Worm (Caenorhabditis elegans): ENCODE results near the gene W09H1.1.

Gene W09H1.1

DNA sequence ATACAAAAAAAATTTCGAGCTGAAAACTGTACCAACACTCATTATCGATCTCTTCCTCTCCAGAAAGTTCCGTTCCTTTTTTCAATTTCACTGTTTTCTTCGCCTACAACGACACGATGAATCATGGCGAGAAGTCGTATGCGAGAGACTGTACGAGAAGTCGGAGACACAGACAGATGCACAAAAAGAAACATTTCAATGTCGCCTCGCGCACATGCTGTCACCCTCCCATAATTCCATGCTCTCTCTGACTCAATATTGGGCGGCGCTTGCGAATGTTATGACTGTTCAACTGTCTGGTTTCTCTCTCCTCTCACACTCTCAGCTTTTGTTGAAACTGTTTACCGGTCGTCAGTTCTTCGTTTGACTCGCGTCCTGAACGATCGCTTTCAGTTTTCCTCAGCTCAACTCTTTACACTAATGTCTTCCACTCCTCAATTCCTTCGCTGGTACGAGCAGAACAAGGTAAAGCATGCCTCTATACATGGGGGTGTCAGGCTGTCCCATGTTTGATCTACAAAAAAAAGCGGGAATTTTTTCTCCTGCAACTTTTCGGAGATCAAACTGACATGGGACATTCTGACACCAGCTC lies 15.4 kb upstream of the W09H1.1 start:
- TF ChIP-seq tra-4 (tag; optimal IDR thresholded peaks at IDR 0.05) (no peak), ceh-36 (tag; optimal IDR thresholded peaks at IDR 0.05) (no peak)

ce11 chrII:13195706-13196417 lies 14.5 kb upstream of the W09H1.1 start:
- no peak for TF ChIP-seq F13C5.2 (tag; optimal IDR thresholded peaks at IDR 0.05)
- TF ChIP-seq ceh-36 (tag; optimal IDR thresholded peaks at IDR 0.05), result no peak
- no peak for TF ChIP-seq hnd-1 (tag; optimal IDR thresholded peaks at IDR 0.05)
- TF ChIP-seq tbx-37 (GFP tag; conservative IDR thresholded peaks at IDR 0.05), result no peak
- TF ChIP-seq hmbx-1 (tag; optimal IDR thresholded peaks at IDR 0.05), result no peak
- no peak for TF ChIP-seq tbx-11 (GFP tag; IDR thresholded peaks at IDR 0.05)
- no peak for TF ChIP-seq ets-7 (tag; optimal IDR thresholded peaks at IDR 0.05)
- TF ChIP-seq B0310.2 (tag; optimal IDR thresholded peaks at IDR 0.05), result no peak
- no peak for TF ChIP-seq flt-1 (GFP tag; IDR thresholded peaks at IDR 0.05)

DNA sequence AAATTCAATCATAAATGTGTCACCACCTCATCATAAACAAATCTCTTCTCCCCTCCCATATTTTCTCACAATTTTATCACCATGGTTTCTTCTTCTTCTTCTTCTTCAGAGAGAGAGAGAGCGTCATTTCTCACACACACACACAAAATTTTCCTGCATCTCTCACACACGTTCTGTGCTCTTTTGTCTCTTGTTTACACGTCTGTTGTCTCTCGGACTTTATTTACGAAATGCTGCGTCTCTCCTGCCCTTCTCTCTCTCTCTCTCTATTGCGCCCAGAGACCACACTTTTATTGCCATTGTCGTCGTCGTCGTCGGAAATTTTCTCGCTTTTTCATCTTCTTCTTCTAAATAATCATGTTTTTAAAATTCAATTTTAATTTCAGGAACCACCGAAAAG lies 13.8 kb upstream of the W09H1.1 start, which contains the start of gene lec-1:
Gene lec-1 (plus strand): TSS at position 387 of the 400 bp plus-strand sequence.
- TF ChIP-seq ets-7 (tag; optimal IDR thresholded peaks at IDR 0.05) (no peak), hnd-1 (tag; optimal IDR thresholded peaks at IDR 0.05) (no peak)

- TF ChIP-seq tbx-11 (GFP tag; IDR thresholded peaks at IDR 0.05) (no peak), tbx-37 (GFP tag; conservative IDR thresholded peaks at IDR 0.05) (no peak), sea-1 (GFP tag; conservative IDR thresholded peaks at IDR 0.05) (no peak), hmg-4 (GFP tag; optimal IDR thresholded peaks at IDR 0.05) (no peak), F13C5.2 (tag; optimal IDR thresholded peaks at IDR 0.05) (no peak), hmbx-1 (tag; optimal IDR thresholded peaks at IDR 0.05) (no peak), ceh-13 (GFP tag; optimal IDR thresholded peaks at IDR 0.05) (no peak), pes-1 (GFP tag; IDR thresholded peaks at IDR 0.05) (no peak), hnd-1 (tag; optimal IDR thresholded peaks at IDR 0.05) (no peak), scrt-1 (GFP tag; IDR thresholded peaks at IDR 0.05) (no peak), ama-1 (optimal IDR thresholded peaks at IDR 0.05) (no peak), ets-7 (tag; optimal IDR thresholded peaks at IDR 0.05) (no peak), B0310.2 (tag; optimal IDR thresholded peaks at IDR 0.05) (no peak), flt-1 (GFP tag; IDR thresholded peaks at IDR 0.05) (no peak), tra-4 (tag; optimal IDR thresholded peaks at IDR 0.05) (no peak), aly-1 (tag; optimal IDR thresholded peaks at IDR 0.05) (no peak), ceh-36 (tag; optimal IDR thresholded peaks at IDR 0.05) (no peak)
Measured at ce11 chrII:13193563-13194103, 12.3 kb upstream of the W09H1.1 start.

ce11 chrII:13190412-13190811 lies 9.0 kb upstream of the W09H1.1 start:
- TF ChIP-seq ets-7 (tag; optimal IDR thresholded peaks at IDR 0.05), result no peak
- TF ChIP-seq pes-1 (GFP tag; IDR thresholded peaks at IDR 0.05), result no peak
- no peak for TF ChIP-seq ama-1 (optimal IDR thresholded peaks at IDR 0.05)
- no peak for TF ChIP-seq ceh-36 (tag; optimal IDR thresholded peaks at IDR 0.05)
- no peak for TF ChIP-seq tbx-37 (GFP tag; conservative IDR thresholded peaks at IDR 0.05)
- no peak for TF ChIP-seq F13C5.2 (tag; optimal IDR thresholded peaks at IDR 0.05)
- TF ChIP-seq hnd-1 (tag; optimal IDR thresholded peaks at IDR 0.05), result no peak
- no peak for TF ChIP-seq flt-1 (GFP tag; IDR thresholded peaks at IDR 0.05)
- no peak for TF ChIP-seq hmg-4 (GFP tag; optimal IDR thresholded peaks at IDR 0.05)
- no peak for TF ChIP-seq aly-1 (tag; optimal IDR thresholded peaks at IDR 0.05)
- TF ChIP-seq sea-1 (GFP tag; conservative IDR thresholded peaks at IDR 0.05), result no peak
- no peak for TF ChIP-seq tbx-11 (GFP tag; IDR thresholded peaks at IDR 0.05)
- TF ChIP-seq B0310.2 (tag; optimal IDR thresholded peaks at IDR 0.05), result no peak

DNA sequence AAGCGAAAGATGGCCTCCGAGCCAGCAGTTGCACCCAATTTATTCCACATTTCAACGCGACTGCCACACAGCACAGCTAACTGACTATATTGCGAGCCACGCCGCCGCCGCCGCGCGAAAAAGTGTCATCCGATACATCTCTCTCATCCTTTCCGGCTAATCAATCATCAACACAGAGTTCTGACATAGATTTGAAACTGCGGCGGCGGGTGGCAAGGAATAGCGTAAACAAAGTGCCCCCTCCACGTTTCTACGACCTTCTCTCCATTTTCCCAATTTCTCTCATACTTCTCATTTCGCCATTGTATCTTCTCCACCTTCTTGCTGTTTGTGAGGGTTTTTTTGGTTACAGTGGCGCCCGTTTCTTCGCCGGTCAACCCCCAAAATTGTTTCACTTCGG lies 8.0 kb upstream of the W09H1.1 start:
- TF ChIP-seq B0310.2 (tag; optimal IDR thresholded peaks at IDR 0.05) (no peak), tbx-11 (GFP tag; IDR thresholded peaks at IDR 0.05) (no peak), scrt-1 (GFP tag; IDR thresholded peaks at IDR 0.05) (no peak), flt-1 (GFP tag; IDR thresholded peaks at IDR 0.05) (no peak), ama-1 (optimal IDR thresholded peaks at IDR 0.05) (no peak), ets-7 (tag; optimal IDR thresholded peaks at IDR 0.05) (no peak), tbx-37 (GFP tag; conservative IDR thresholded peaks at IDR 0.05) (no peak), sea-1 (GFP tag; conservative IDR thresholded peaks at IDR 0.05) (no peak)

DNA sequence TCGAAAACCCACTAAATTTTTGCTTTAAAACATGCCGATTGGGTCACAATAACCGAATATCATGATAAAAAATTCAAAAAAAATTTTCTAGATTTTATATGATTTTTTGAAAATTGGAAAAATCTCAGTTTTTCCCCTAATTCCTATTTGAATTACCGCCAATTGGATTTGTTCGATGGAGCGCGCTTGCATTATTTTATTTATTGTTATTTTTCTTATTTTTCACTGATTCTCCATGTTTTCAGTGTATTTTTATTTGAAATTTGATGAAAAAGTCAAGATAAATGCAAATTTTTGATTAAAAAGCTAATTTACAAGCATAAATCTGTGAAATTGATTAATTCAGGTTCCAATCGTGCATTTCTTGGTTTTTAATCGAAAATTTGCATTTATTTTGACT lies 6.7 kb upstream of the W09H1.1 start:
- no peak for TF ChIP-seq scrt-1 (GFP tag; IDR thresholded peaks at IDR 0.05)
- TF ChIP-seq ets-7 (tag; optimal IDR thresholded peaks at IDR 0.05), result no peak
- TF ChIP-seq B0310.2 (tag; optimal IDR thresholded peaks at IDR 0.05), result no peak
- no peak for TF ChIP-seq aly-1 (tag; optimal IDR thresholded peaks at IDR 0.05)
- TF ChIP-seq tra-4 (tag; optimal IDR thresholded peaks at IDR 0.05), result no peak
- no peak for TF ChIP-seq sea-1 (GFP tag; conservative IDR thresholded peaks at IDR 0.05)
- TF ChIP-seq tbx-37 (GFP tag; conservative IDR thresholded peaks at IDR 0.05), result no peak
- no peak for TF ChIP-seq pes-1 (GFP tag; IDR thresholded peaks at IDR 0.05)
- TF ChIP-seq ceh-13 (GFP tag; optimal IDR thresholded peaks at IDR 0.05), result no peak
- no peak for TF ChIP-seq ama-1 (optimal IDR thresholded peaks at IDR 0.05)
- TF ChIP-seq F13C5.2 (tag; optimal IDR thresholded peaks at IDR 0.05), result no peak
- TF ChIP-seq hnd-1 (tag; optimal IDR thresholded peaks at IDR 0.05), result no peak
- no peak for TF ChIP-seq hmg-4 (GFP tag; optimal IDR thresholded peaks at IDR 0.05)
- TF ChIP-seq ceh-36 (tag; optimal IDR thresholded peaks at IDR 0.05), result no peak
- no peak for TF ChIP-seq tbx-11 (GFP tag; IDR thresholded peaks at IDR 0.05)
- TF ChIP-seq hmbx-1 (tag; optimal IDR thresholded peaks at IDR 0.05), result no peak
- no peak for TF ChIP-seq flt-1 (GFP tag; IDR thresholded peaks at IDR 0.05)

Measured in whole organism, early embryonic.